Worm (Caenorhabditis elegans): ENCODE data around the gene srh-68.

srh-68 gene

ce11 chrII:12494556-12495131, 12.5 kb upstream of the srh-68 start, which contains the start of gene col-85 (continued):
- peak; percentile 23 for TF ChIP-seq elt-2 (tag; optimal IDR thresholded peaks at IDR 0.05)
- peak; percentile 54 for TF ChIP-seq lin-13 (GFP tag; optimal IDR thresholded peaks at IDR 0.05)
- peak; percentile 84 for TF ChIP-seq snu-23 (GFP tag; optimal IDR thresholded peaks at IDR 0.05)
- TF ChIP-seq lin-15B (tag; optimal IDR thresholded peaks at IDR 0.05) = peak; percentile 16
- TF ChIP-seq snpc-4 (tag; optimal IDR thresholded peaks at IDR 0.05) = peak; percentile 90
- peak; percentile 37 for TF ChIP-seq jun-1 (tag; optimal IDR thresholded peaks at IDR 0.05)
- peak; percentile 82 for TF ChIP-seq nhr-47 (tag; optimal IDR thresholded peaks at IDR 0.05)
- no peak for TF ChIP-seq aha-1 (tag; optimal IDR thresholded peaks at IDR 0.05)
- TF ChIP-seq nhr-85 (tag) = peak; percentile 72
- TF ChIP-seq nhr-11 (tag; optimal IDR thresholded peaks at IDR 0.05) = no peak
- TF ChIP-seq ztf-11 (tag; optimal IDR thresholded peaks at IDR 0.05) = peak in 1 of 2 experiments; percentile 16
- TF ChIP-seq ama-1 (optimal IDR thresholded peaks at IDR 0.05) = no peak
- peak; percentile 27 to 79 (median 55) for TF ChIP-seq ceh-82 (tag; optimal IDR thresholded peaks at IDR 0.05)
- TF ChIP-seq grh-1 (GFP tag; IDR thresholded peaks at IDR 0.05) = peak; percentile 43; the same call in 1 of the 2 replicates
- TF ChIP-seq nhr-71 (tag; optimal IDR thresholded peaks at IDR 0.05) = peak; percentile 78
- TF ChIP-seq nhr-20 (tag; optimal IDR thresholded peaks at IDR 0.05) = peak; percentile 70
- TF ChIP-seq efl-3 (GFP tag; optimal IDR thresholded peaks at IDR 0.05) = no peak
- TF ChIP-seq C04F5.9 (tag; optimal IDR thresholded peaks at IDR 0.05) = no peak
- peak; percentile 75 for TF ChIP-seq dsc-1 (tag; optimal IDR thresholded peaks at IDR 0.05)
- peak; percentile 12 for TF ChIP-seq unc-130 (tag; optimal IDR thresholded peaks at IDR 0.05)
- no peak for TF ChIP-seq nhr-12 (tag; optimal IDR thresholded peaks at IDR 0.05)
- no peak for TF ChIP-seq ceh-90 (tag; optimal IDR thresholded peaks at IDR 0.05)
- TF ChIP-seq lin-39 (tag; optimal IDR thresholded peaks at IDR 0.05) = no peak
- no peak for TF ChIP-seq hlh-4 (tag; optimal IDR thresholded peaks at IDR 0.05)
- no peak for TF ChIP-seq fkh-4 (tag; optimal IDR thresholded peaks at IDR 0.05; ENCODE audit: borderline replicate concordance)
- TF ChIP-seq nhr-77 (tag; optimal IDR thresholded peaks at IDR 0.05) = peak; percentile 70
- TF ChIP-seq rnt-1 (tag; optimal IDR thresholded peaks at IDR 0.05) = peak; percentile 68
- TF ChIP-seq mef-2 (tag; optimal IDR thresholded peaks at IDR 0.05) = peak; percentile 19
- TF ChIP-seq unc-86 (tag; optimal IDR thresholded peaks at IDR 0.05) = peak; percentile 49
- TF ChIP-seq alr-1 (tag; optimal IDR thresholded peaks at IDR 0.05; ENCODE audit: borderline replicate concordance) = no peak
- TF ChIP-seq pax-3 (tag; optimal IDR thresholded peaks at IDR 0.05) = peak; percentile 47
- TF ChIP-seq mep-1 (tag; optimal IDR thresholded peaks at IDR 0.05) = peak; percentile 56
- TF ChIP-seq ztf-4 (tag; optimal IDR thresholded peaks at IDR 0.05) = no peak
- TF ChIP-seq hpl-2 (GFP tag; optimal IDR thresholded peaks at IDR 0.05) = peak; percentile 5
- TF ChIP-seq ceh-88 (GFP tag; IDR thresholded peaks at IDR 0.05) = no peak
- no peak for TF ChIP-seq hlh-17 (GFP tag; optimal IDR thresholded peaks at IDR 0.05; ENCODE audit: borderline replicate concordance)

- TF ChIP-seq nhr-28 (tag; optimal IDR thresholded peaks at IDR 0.05) = no peak
- no peak for TF ChIP-seq nhr-76 (tag; optimal IDR thresholded peaks at IDR 0.05)
- no peak for TF ChIP-seq grh-1 (GFP tag; IDR thresholded peaks at IDR 0.05)
- no peak for TF ChIP-seq rnt-1 (tag; optimal IDR thresholded peaks at IDR 0.05)
- no peak for TF ChIP-seq nhr-12 (tag; optimal IDR thresholded peaks at IDR 0.05)
- TF ChIP-seq mep-1 (tag; optimal IDR thresholded peaks at IDR 0.05) = no peak
- no peak for TF ChIP-seq dpl-1 (GFP tag; optimal IDR thresholded peaks at IDR 0.05)
- no peak for TF ChIP-seq alr-1 (tag; optimal IDR thresholded peaks at IDR 0.05; ENCODE audit: borderline replicate concordance)
- no peak for TF ChIP-seq ceh-82 (tag; optimal IDR thresholded peaks at IDR 0.05)
- no peak for TF ChIP-seq pax-3 (tag; optimal IDR thresholded peaks at IDR 0.05)
Measured at ce11 chrII:12496981-12497380, 10.2 kb upstream of the srh-68 start, which contains the start of gene T21B4.3. Gene T21B4.3 (minus strand): TSS chrII:12497081.

ce11 chrII:12499969-12500368, 7.2 kb upstream of the srh-68 start:
- TF ChIP-seq dpl-1 (GFP tag; optimal IDR thresholded peaks at IDR 0.05) (peak in 1 of 3 experiments; percentile 21), lin-14 (GFP tag; optimal IDR thresholded peaks at IDR 0.05) (peak; percentile 67), ceh-82 (tag; optimal IDR thresholded peaks at IDR 0.05) (no peak), grh-1 (GFP tag; IDR thresholded peaks at IDR 0.05) (no peak), nhr-237 (tag; optimal IDR thresholded peaks at IDR 0.05) (no peak), nhr-12 (tag; optimal IDR thresholded peaks at IDR 0.05) (no peak), hpl-2 (GFP tag; optimal IDR thresholded peaks at IDR 0.05) (no peak), efl-1 (optimal IDR thresholded peaks at IDR 0.05) (peak; percentile 8 to 72), efl-1 (GFP tag; optimal IDR thresholded peaks at IDR 0.05 in 1 of 2) (peak; percentile 29 to 80), mab-9 (GFP tag; IDR thresholded peaks at IDR 0.05) (no peak), nhr-71 (tag; optimal IDR thresholded peaks at IDR 0.05) (peak; percentile 18), rnt-1 (tag; optimal IDR thresholded peaks at IDR 0.05) (no peak), pqm-1 (tag; optimal IDR thresholded peaks at IDR 0.05) (no peak), fkh-10 (GFP tag; optimal IDR thresholded peaks at IDR 0.05) (peak; percentile 78), egl-27 (tag; optimal IDR thresholded peaks at IDR 0.05) (no peak), swsn-7 (tag; optimal IDR thresholded peaks at IDR 0.05) (no peak), unc-98 (GFP tag; IDR thresholded peaks at IDR 0.05) (no peak), lin-13 (GFP tag; optimal IDR thresholded peaks at IDR 0.05) (no peak), hlh-17 (GFP tag; optimal IDR thresholded peaks at IDR 0.05; ENCODE audit: borderline replicate concordance) (no peak)
